Worm (Caenorhabditis elegans) whole organism, L1 larva: ENCODE results near the gene his-71.

Experiments used
- C04F5.9 ChIP-seq: sonication (generic microtip); optimal IDR thresholded peaks from 2 replicates; lab custom pipeline; 2016; ENCODE audit warnings: missing genetic modification characterization, missing compliant biosample characterization
- C16A3.4 ChIP-seq: fragments of 150-350 bp; optimal IDR thresholded peaks from 2 replicates; lab custom pipeline; 2014; ENCODE audit warnings: missing biosample characterization, missing genetic modification characterization
- C34B4.2 ChIP-seq: sonication (generic microtip); optimal IDR thresholded peaks from 2 replicates; lab custom pipeline; 2017; ENCODE audit warnings: mild to moderate bottlenecking, missing genetic modification characterization, missing compliant biosample characterization
- F16B12.6 ChIP-seq: fragments of 150-350 bp; optimal IDR thresholded peaks from 2 replicates; lab custom pipeline; 2014; ENCODE audit warnings: missing biosample characterization, missing genetic modification characterization
- Y116A8C.19 ChIP-seq: sonication (generic microtip); optimal IDR thresholded peaks from 2 replicates; lab custom pipeline; 2016; ENCODE audit warnings: missing compliant biosample characterization, missing genetic modification characterization, borderline replicate concordance
- aha-1 ChIP-seq: fragments of 150-350 bp; optimal IDR thresholded peaks from 2 replicates; lab custom pipeline; 2014; ENCODE audit warnings: missing biosample characterization, missing genetic modification characterization
- ceh-63 ChIP-seq: fragments of 200-800 bp; sonication (Bioruptor generic); optimal IDR thresholded peaks from 2 replicates; lab custom pipeline; 2018; ENCODE audit warnings: mild to moderate bottlenecking, missing genetic modification characterization, missing compliant biosample characterization
- ceh-8 ChIP-seq: fragments of 200-800 bp; sonication (Bioruptor generic); optimal IDR thresholded peaks from 2 replicates; lab custom pipeline; 2018; ENCODE audit warnings: mild to moderate bottlenecking, missing genetic modification characterization, moderate library complexity, missing compliant biosample characterization
- efl-1 ChIP-seq, 4 experiments: fragments of 150-350 bp; optimal IDR thresholded peaks in 3 of 4; peaks in 1 of 4; 1 replicate in 1 of 4; 2 replicates in 3 of 4; lab custom pipeline; 2014; ENCODE audit warnings: missing biosample characterization in 2 of 4, missing genetic modification characterization in 2 of 4, missing genetic modification reagents in 2 of 4
- efl-3 ChIP-seq: fragments of 200-800 bp; sonication (Bioruptor generic); optimal IDR thresholded peaks from 2 replicates; lab custom pipeline; 2018; ENCODE audit warnings: mild to moderate bottlenecking, missing genetic modification characterization, missing compliant biosample characterization
- egl-13 ChIP-seq: sonication (generic microtip); optimal IDR thresholded peaks from 2 replicates; lab custom pipeline; 2016; ENCODE audit warnings: missing genotype, missing genetic modification reagents, missing genetic modification characterization, missing compliant biosample characterization
- fkh-4 ChIP-seq: sonication (generic microtip); optimal IDR thresholded peaks from 2 replicates; lab custom pipeline; 2016; ENCODE audit warnings: missing compliant biosample characterization, missing genetic modification characterization, borderline replicate concordance
- fkh-8 ChIP-seq: sonication (generic microtip); optimal IDR thresholded peaks from 2 replicates; lab custom pipeline; 2016; ENCODE audit warnings: mild to moderate bottlenecking, missing genetic modification characterization, missing compliant biosample characterization
- fos-1 ChIP-seq: fragments of 150-350 bp; optimal IDR thresholded peaks from 2 replicates; lab custom pipeline; 2014; ENCODE audit warnings: missing biosample characterization, missing genetic modification characterization
- grh-1 ChIP-seq: fragments of 200-800 bp; sonication (Bioruptor generic); IDR thresholded peaks from 2 replicates; pipeline ENCODE4 v1.3.6; 2022; ENCODE audit warnings: missing genetic modification reagents, missing genetic modification characterization, missing compliant biosample characterization
- hlh-17 ChIP-seq: fragments of 200-800 bp; sonication (Bioruptor generic); optimal IDR thresholded peaks from 2 replicates; lab custom pipeline; 2018; ENCODE audit warnings: missing genetic modification characterization, mild to moderate bottlenecking, missing compliant biosample characterization, moderate library complexity, borderline replicate concordance
- irx-1 ChIP-seq: sonication (generic microtip); optimal IDR thresholded peaks from 2 replicates; lab custom pipeline; 2016; ENCODE audit warnings: missing genetic modification characterization, missing compliant biosample characterization
- jun-1 ChIP-seq: fragments of 150-350 bp; optimal IDR thresholded peaks from 2 replicates; lab custom pipeline; 2014; ENCODE audit warnings: missing biosample characterization, missing genetic modification reagents, missing genetic modification characterization
- lin-13 ChIP-seq: fragments of 150-350 bp; optimal IDR thresholded peaks from 2 replicates; lab custom pipeline; 2014; ENCODE audit warnings: missing biosample characterization, missing genetic modification reagents, missing genetic modification characterization
- lin-14 ChIP-seq: fragments of 200-800 bp; sonication (Bioruptor generic); optimal IDR thresholded peaks from 2 replicates; lab custom pipeline; 2018; ENCODE audit warnings: mild to moderate bottlenecking, missing genetic modification characterization, moderate library complexity, missing compliant biosample characterization
- lin-35 ChIP-seq, 2 experiments: fragments of 150-350 bp; optimal IDR thresholded peaks; 2 replicates each; lab custom pipeline; 2014; ENCODE audit warnings: missing biosample characterization in 2 of 2, missing genetic modification characterization in 2 of 2, missing genetic modification reagents in 2 of 2
- mdl-1 ChIP-seq, 2 experiments: fragments of 150-350 bp; optimal IDR thresholded peaks; 2 replicates each; lab custom pipeline; 2014 to 2017; ENCODE audit warnings: missing biosample characterization in 2 of 2, missing genetic modification characterization in 2 of 2, inconsistent platforms in 1 of 2
- nhr-11 ChIP-seq: fragments of 150-350 bp; optimal IDR thresholded peaks from 2 replicates; lab custom pipeline; 2014; ENCODE audit warnings: missing biosample characterization, missing genetic modification characterization
- nhr-47 ChIP-seq: sonication (generic microtip); optimal IDR thresholded peaks from 2 replicates; lab custom pipeline; 2016; ENCODE audit warnings: mild to moderate bottlenecking, missing genetic modification characterization, moderate library complexity, missing compliant biosample characterization
- nhr-71 ChIP-seq: sonication (generic microtip); optimal IDR thresholded peaks from 2 replicates; lab custom pipeline; 2016; ENCODE audit warnings: mild to moderate bottlenecking, missing genetic modification characterization, moderate library complexity, missing compliant biosample characterization
- nhr-76 ChIP-seq: sonication (generic microtip); optimal IDR thresholded peaks from 2 replicates; lab custom pipeline; 2017; ENCODE audit warnings: missing biosample characterization, missing genetic modification characterization
- nhr-84 ChIP-seq: sonication (generic microtip); optimal IDR thresholded peaks from 2 replicates; lab custom pipeline; 2017; ENCODE audit warnings: missing biosample characterization, missing genetic modification characterization
- nhr-85 ChIP-seq: sonication (generic microtip); peaks from one replicate; lab custom pipeline; 2016; ENCODE audit warnings: missing genetic modification characterization, inconsistent platforms, missing compliant biosample characterization
- nhr-90 ChIP-seq: sonication (generic microtip); optimal IDR thresholded peaks from 2 replicates; lab custom pipeline; 2016; ENCODE audit warnings: mild to moderate bottlenecking, missing genetic modification characterization, missing compliant biosample characterization; ENCODE audit not compliant: poor library complexity
- snpc-4 ChIP-seq: fragments of 150-350 bp; optimal IDR thresholded peaks from 2 replicates; lab custom pipeline; 2014; ENCODE audit warnings: missing biosample characterization, missing genetic modification characterization
- sptf-1 ChIP-seq: fragments of 150-350 bp; optimal IDR thresholded peaks from 2 replicates; lab custom pipeline; 2014; ENCODE audit warnings: missing biosample characterization, missing genetic modification characterization
- tlp-1 ChIP-seq: fragments of 150-350 bp; optimal IDR thresholded peaks from 2 replicates; lab custom pipeline; 2014; ENCODE audit warnings: missing biosample characterization, missing genetic modification characterization
- unc-98 ChIP-seq: fragments of 200-800 bp; sonication (Bioruptor generic); IDR thresholded peaks from 2 replicates; pipeline ENCODE4 v1.3.6; 2022; ENCODE audit warnings: missing genetic modification characterization, missing compliant biosample characterization
- xbp-1 ChIP-seq: sonication (generic microtip); optimal IDR thresholded peaks from 2 replicates; lab custom pipeline; 2016; ENCODE audit warnings: missing genetic modification characterization, missing compliant biosample characterization
- zag-1 ChIP-seq: fragments of 150-350 bp; optimal IDR thresholded peaks from 2 replicates; lab custom pipeline; 2014; ENCODE audit warnings: missing biosample characterization, missing genetic modification characterization
- zip-4 ChIP-seq: fragments of 200-800 bp; sonication (Bioruptor generic); optimal IDR thresholded peaks from 2 replicates; lab custom pipeline; 2018; ENCODE audit warnings: mild to moderate bottlenecking, missing genetic modification characterization, moderate library complexity, missing compliant biosample characterization
- ztf-11 ChIP-seq, 2 experiments: sonication (generic microtip); optimal IDR thresholded peaks; 2 replicates each; lab custom pipeline; 2016 to 2017; ENCODE audit warnings: missing genetic modification characterization in 2 of 2, missing biosample characterization in 1 of 2, missing compliant biosample characterization in 1 of 2
- ztf-4 ChIP-seq: fragments of 150-350 bp; optimal IDR thresholded peaks from 2 replicates; lab custom pipeline; 2014; ENCODE audit warnings: missing biosample characterization, missing genetic modification characterization

his-71 gene

DNA sequence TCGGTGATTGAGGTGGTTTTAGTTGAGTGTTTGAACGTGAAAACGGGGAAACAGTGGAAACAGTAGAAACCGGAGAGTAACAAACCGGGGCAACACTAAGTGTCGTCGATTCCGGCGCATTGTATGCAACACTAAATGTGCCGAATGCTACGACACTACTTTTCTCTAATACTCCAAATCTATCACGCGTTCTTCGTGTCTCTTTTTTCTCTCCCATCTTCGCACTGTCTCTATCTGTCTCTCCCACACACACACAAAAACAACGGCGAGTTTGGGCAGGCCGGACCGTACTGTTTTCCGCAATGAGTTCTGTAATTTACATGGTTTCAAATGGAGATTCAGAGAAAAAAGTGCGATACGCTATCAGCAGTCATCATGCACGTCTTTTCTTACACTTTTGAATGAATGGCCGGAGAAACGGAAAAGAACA is 19.8 kb downstream of the his-71 start (continued):
- TF ChIP-seq lin-14 (peak; percentile 79), efl-3 (GFP tag; lab: Kevin White, UChicago) (no peak), mdl-1 (tag; optimal IDR thresholded peaks at IDR 0.05; lab: Kevin White, UChicago) (peak in 1 of 2 experiments; percentile 38), nhr-76 (tag; lab: Kevin White, UChicago) (no peak), C16A3.4 (tag; lab: Kevin White, UChicago) (peak; percentile 12), nhr-84 (tag; lab: Kevin White, UChicago) (no peak), irx-1 (tag; lab: Kevin White, UChicago) (no peak), tlp-1 (tag; lab: Kevin White, UChicago) (no peak), nhr-85 (tag; lab: Kevin White, UChicago) (peak; percentile 92), zip-4 (GFP tag; lab: Kevin White, UChicago) (no peak), efl-1 (optimal IDR thresholded peaks at IDR 0.05; lab: Kevin White, UChicago) (peak in 1 of 2 experiments; percentile 46), efl-1 (GFP tag; optimal IDR thresholded peaks at IDR 0.05 in 1 of 2; lab: Kevin White, UChicago) (peak in 1 of 2 experiments; percentile 8), ztf-4 (tag; lab: Kevin White, UChicago) (no peak), C04F5.9 (tag; lab: Kevin White, UChicago) (no peak), nhr-90 (tag; lab: Kevin White, UChicago) (peak; percentile 49), F16B12.6 (tag; lab: Kevin White, UChicago) (peak; percentile 68), jun-1 (tag; lab: Kevin White, UChicago) (peak; percentile 19), nhr-11 (tag; lab: Kevin White, UChicago) (no peak), aha-1 (tag; lab: Kevin White, UChicago) (no peak), sptf-1 (no peak), nhr-47 (tag; lab: Kevin White, UChicago) (peak; percentile 54), C34B4.2 (tag; lab: Kevin White, UChicago) (no peak), egl-13 (tag; lab: Kevin White, UChicago) (no peak), unc-98 (GFP tag; lab: Robert Waterston, UW) (no peak), ceh-8 (GFP tag; lab: Kevin White, UChicago) (no peak), fos-1 (peak; percentile 10), nhr-71 (tag; lab: Kevin White, UChicago) (peak; percentile 67), Y116A8C.19 (no peak), fkh-4 (tag; lab: Kevin White, UChicago) (no peak), lin-35 (GFP tag; optimal IDR thresholded peaks at IDR 0.05; lab: Kevin White, UChicago) (peak; percentile 45 to 73), hlh-17 (GFP tag; lab: Kevin White, UChicago) (no peak)

DNA sequence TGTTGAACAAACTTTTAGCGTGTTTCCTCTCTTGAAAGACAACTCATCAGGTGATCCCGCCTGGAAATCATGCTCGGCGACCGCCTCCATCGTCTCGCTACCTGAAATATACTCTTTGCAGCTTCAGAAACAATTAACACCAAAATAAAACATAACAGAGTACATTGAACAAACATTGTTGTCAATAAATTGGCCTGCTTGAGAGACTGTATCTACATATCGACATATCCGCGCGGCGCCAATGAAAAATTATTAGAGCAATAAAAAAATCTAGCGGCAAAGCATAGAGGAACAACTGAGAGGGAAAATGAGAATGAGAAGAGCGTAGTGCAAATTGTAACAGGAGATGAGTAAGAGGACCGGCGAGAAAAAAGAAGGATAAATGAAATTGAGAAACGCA is 20.2 kb downstream of the his-71 start, which contains the start of gene sem-5:
sem-5 (minus strand) TSS at position 101 of the 400 bp plus-strand sequence.
- TF ChIP-seq lin-14 (no peak), Y116A8C.19 (no peak), snpc-4 (tag; lab: Kevin White, UChicago) (no peak), fkh-8 (tag; lab: Kevin White, UChicago) (no peak), efl-1 (optimal IDR thresholded peaks at IDR 0.05; lab: Kevin White, UChicago) (no peak), efl-1 (GFP tag; optimal IDR thresholded peaks at IDR 0.05 in 1 of 2; lab: Kevin White, UChicago) (no peak), C16A3.4 (tag; lab: Kevin White, UChicago) (no peak), xbp-1 (tag; lab: Kevin White, UChicago) (no peak), lin-13 (GFP tag; lab: Kevin White, UChicago) (no peak), zag-1 (tag; lab: Kevin White, UChicago) (no peak), fkh-4 (tag; lab: Kevin White, UChicago) (no peak), ztf-11 (tag; optimal IDR thresholded peaks at IDR 0.05; lab: Kevin White, UChicago) (no peak), grh-1 (no peak)

DNA sequence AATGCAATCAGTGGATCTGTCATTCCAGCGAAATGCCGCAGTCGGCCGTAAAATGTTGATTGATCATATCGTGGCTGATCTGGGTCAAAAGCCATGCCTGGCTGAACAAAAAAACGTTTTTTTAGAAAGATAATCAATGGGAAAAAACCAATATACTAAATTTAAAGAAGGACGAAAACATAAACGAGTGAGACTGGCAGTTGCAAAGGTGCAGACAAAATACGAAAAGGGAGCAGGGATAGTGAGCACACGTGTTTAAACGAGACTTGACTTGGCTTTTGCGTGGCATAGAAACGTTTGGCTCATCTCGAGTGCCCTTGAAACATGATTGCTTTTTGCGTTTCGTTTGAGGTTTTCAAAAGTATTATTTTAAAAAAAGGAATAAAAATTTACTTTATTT is 23.7 kb downstream of the his-71 start, which contains the start of gene sfxn-2:
sfxn-2 (minus strand) TSS at position 101 of the 400 bp plus-strand sequence.
- TF ChIP-seq egl-13 (tag; lab: Kevin White, UChicago) (no peak), efl-1 (optimal IDR thresholded peaks at IDR 0.05; lab: Kevin White, UChicago) (no peak), efl-1 (GFP tag; optimal IDR thresholded peaks at IDR 0.05 in 1 of 2; lab: Kevin White, UChicago) (peak in 1 of 2 experiments; percentile 32), ceh-63 (GFP tag; lab: Kevin White, UChicago) (no peak)
